Worm (Caenorhabditis elegans): Measurements from ENCODE around the gene Y105C5B.19.

DNA sequence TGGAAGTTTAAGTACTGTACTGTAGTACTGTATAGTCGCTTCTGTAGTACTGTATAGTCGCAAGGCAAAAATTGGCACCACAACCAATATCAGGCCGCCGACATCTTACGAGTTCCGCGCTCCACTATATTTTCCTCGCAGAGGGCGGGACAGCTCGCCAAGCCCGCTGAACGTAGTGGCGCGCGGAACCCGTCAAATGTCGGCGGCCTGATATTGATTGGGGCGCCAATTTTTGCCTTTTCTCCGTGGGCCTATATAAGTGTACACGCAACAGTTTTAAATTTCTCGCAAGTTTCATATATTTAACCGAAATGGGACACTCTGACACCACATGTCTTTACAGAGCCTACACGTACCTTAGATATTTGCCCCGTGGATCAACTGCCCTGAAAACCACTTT is 33.8 kb downstream of the Y105C5B.19 start:
- TF ChIP-seq flt-1 (GFP tag; IDR thresholded peaks at IDR 0.05) (no peak), ztf-29 (GFP tag; IDR thresholded peaks at IDR 0.05) (no peak), cog-1 (tag; optimal IDR thresholded peaks at IDR 0.05) (no peak), ztf-23 (GFP tag; IDR thresholded peaks at IDR 0.05) (no peak), tab-1 (GFP tag; IDR thresholded peaks at IDR 0.05) (no peak), ref-1 (GFP tag; conservative IDR thresholded peaks at IDR 0.05) (no peak), T22C8.4 (GFP tag; IDR thresholded peaks at IDR 0.05) (no peak), klf-2 (GFP tag; conservative IDR thresholded peaks at IDR 0.05) (no peak)

Measured in whole organism, midembryonic.